Fruit fly (Drosophila melanogaster) whole organism, prepupa: Measurements from ENCODE around the gene CG46458.

Experiments used
- CG10631 ChIP-seq: fragments of 200-800 bp; sonication (Bioruptor generic); optimal IDR thresholded peaks from 2 replicates; lab custom pipeline; 2016; ENCODE audit warnings: missing biosample characterization, missing genetic modification characterization
- CG10669 ChIP-seq: fragments of 200-800 bp; sonication (Bioruptor generic); optimal IDR thresholded peaks from 3 replicates; lab custom pipeline; 2018; ENCODE audit warnings: missing biosample characterization, mild to moderate bottlenecking, missing genetic modification characterization, moderate library complexity
- CG11902 ChIP-seq: fragments of 200-800 bp; sonication (Bioruptor generic); optimal IDR thresholded peaks from 3 replicates; lab custom pipeline; 2016; ENCODE audit warnings: missing biosample characterization, missing genetic modification characterization
- CG1621 ChIP-seq: fragments of 200-800 bp; sonication (Bioruptor generic); optimal IDR thresholded peaks from 3 replicates; lab custom pipeline; 2018; ENCODE audit warnings: missing biosample characterization, mild to moderate bottlenecking, missing genetic modification characterization
- CG3032 ChIP-seq: fragments of 200-800 bp; optimal IDR thresholded peaks from 2 replicates; lab custom pipeline; 2019; ENCODE audit warnings: missing biosample characterization, mild to moderate bottlenecking, missing genetic modification characterization, moderate library complexity
- CG3919 ChIP-seq: fragments of 200-800 bp; sonication (Bioruptor generic); optimal IDR thresholded peaks from 3 replicates; lab custom pipeline; 2016; ENCODE audit warnings: missing biosample characterization, missing genetic modification characterization
- CG6276 ChIP-seq: fragments of 200-800 bp; sonication (Bioruptor generic); optimal IDR thresholded peaks from 2 replicates; lab custom pipeline; 2017; ENCODE audit warnings: missing biosample characterization, mild to moderate bottlenecking, missing genetic modification characterization
- CG6792 ChIP-seq: fragments of 200-800 bp; sonication (Bioruptor generic); optimal IDR thresholded peaks from 3 replicates; lab custom pipeline; 2016; ENCODE audit warnings: missing biosample characterization, missing genetic modification characterization
- CG6808 ChIP-seq: fragments of 200-800 bp; sonication (Bioruptor generic); optimal IDR thresholded peaks from 3 replicates; lab custom pipeline; 2017; ENCODE audit warnings: missing biosample characterization, missing genetic modification characterization, mild to moderate bottlenecking, moderate library complexity, missing genetic modification reagents
- CG6854 ChIP-seq: fragments of 200-800 bp; sonication (Bioruptor generic); optimal IDR thresholded peaks from 2 replicates; lab custom pipeline; 2017; ENCODE audit warnings: missing biosample characterization, mild to moderate bottlenecking, missing genetic modification characterization
- CG7368 ChIP-seq: fragments of 200-800 bp; sonication (Bioruptor generic); optimal IDR thresholded peaks from 3 replicates; lab custom pipeline; 2016; ENCODE audit warnings: missing biosample characterization, missing genetic modification characterization
- CG9139 ChIP-seq: fragments of 200-800 bp; sonication (Bioruptor generic); optimal IDR thresholded peaks from 3 replicates; lab custom pipeline; 2017; ENCODE audit warnings: missing biosample characterization, mild to moderate bottlenecking, missing genetic modification characterization
- Eip75B ChIP-seq: fragments of 200-800 bp; sonication (Bioruptor generic); optimal IDR thresholded peaks from 3 replicates; lab custom pipeline; 2016; ENCODE audit warnings: missing biosample characterization, missing genetic modification characterization
- Eip78C ChIP-seq: fragments of 200-800 bp; sonication (Bioruptor generic); peaks from one replicate; lab custom pipeline; 2016; ENCODE audit warnings: missing biosample characterization, missing genetic modification characterization
- Ets21C ChIP-seq: fragments of 200-800 bp; sonication (Bioruptor generic); optimal IDR thresholded peaks from 3 replicates; lab custom pipeline; 2016; ENCODE audit warnings: missing biosample characterization, missing genetic modification characterization
- Ets96B ChIP-seq: fragments of 200-800 bp; optimal IDR thresholded peaks from 2 replicates; lab custom pipeline; 2019; ENCODE audit warnings: missing biosample characterization, mild to moderate bottlenecking, missing genetic modification characterization, moderate library complexity
- Hr38 ChIP-seq: sonication (Bioruptor generic); optimal IDR thresholded peaks from 2 replicates; lab custom pipeline; 2016; ENCODE audit warnings: missing biosample characterization, missing genetic modification characterization
- Hr4 ChIP-seq: fragments of 200-800 bp; sonication (Bioruptor generic); optimal IDR thresholded peaks from 3 replicates; lab custom pipeline; 2016; ENCODE audit warnings: missing biosample characterization, missing genetic modification characterization
- Sox102F ChIP-seq: fragments of 200-800 bp; sonication (Bioruptor generic); optimal IDR thresholded peaks from 2 replicates; lab custom pipeline; 2016; ENCODE audit warnings: missing biosample characterization, mild to moderate bottlenecking, missing genetic modification characterization
- achi ChIP-seq: fragments of 200-800 bp; sonication (Bioruptor generic); optimal IDR thresholded peaks from 3 replicates; lab custom pipeline; 2016; ENCODE audit warnings: missing biosample characterization, missing genetic modification characterization
- acj6 ChIP-seq: fragments of 200-800 bp; sonication (Bioruptor generic); optimal IDR thresholded peaks from 3 replicates; lab custom pipeline; 2016; ENCODE audit warnings: missing biosample characterization, missing genetic modification characterization
- dsx ChIP-seq: fragments of 200-800 bp; optimal IDR thresholded peaks from 3 replicates; lab custom pipeline; 2019; ENCODE audit warnings: missing biosample characterization, mild to moderate bottlenecking, missing genetic modification characterization, moderate library complexity; ENCODE audit not compliant: poor library complexity, severe bottlenecking
- eg ChIP-seq: fragments of 200-800 bp; sonication (Bioruptor generic); IDR thresholded peaks from 3 replicates; pipeline ENCODE4 v1.3.6; 2022; ENCODE audit warnings: missing biosample characterization, missing genetic modification characterization
- esn ChIP-seq: fragments of 200-800 bp; sonication (Bioruptor generic); optimal IDR thresholded peaks from 2 replicates; lab custom pipeline; 2016; ENCODE audit warnings: missing biosample characterization, mild to moderate bottlenecking, missing genetic modification characterization, moderate library complexity
- fkh ChIP-seq: fragments of 200-800 bp; sonication (Bioruptor generic); optimal IDR thresholded peaks from 3 replicates; lab custom pipeline; 2017; ENCODE audit warnings: missing biosample characterization, mild to moderate bottlenecking, missing genetic modification characterization, moderate library complexity
- pdm3 ChIP-seq: fragments of 200-800 bp; sonication (Bioruptor generic); optimal IDR thresholded peaks from 3 replicates; lab custom pipeline; 2016; ENCODE audit warnings: missing biosample characterization, missing genetic modification characterization
- salr ChIP-seq, 2 experiments: fragments of 200-800 bp; sonication (Bioruptor generic); optimal IDR thresholded peaks; 3 replicates each; lab custom pipeline; 2016 to 2018; ENCODE audit warnings: missing biosample characterization in 2 of 2, missing genetic modification characterization in 2 of 2, mild to moderate bottlenecking in 1 of 2
- spab ChIP-seq: fragments of 200-800 bp; sonication (Bioruptor generic); optimal IDR thresholded peaks from 2 replicates; lab custom pipeline; 2017; ENCODE audit warnings: missing biosample characterization, mild to moderate bottlenecking, missing genetic modification characterization, missing genetic modification reagents
- ss ChIP-seq, 2 experiments: fragments of 200-800 bp; sonication (Bioruptor generic); optimal IDR thresholded peaks; 2 replicates in 1 of 2; 3 replicates in 1 of 2; lab custom pipeline; 2017 to 2018; ENCODE audit warnings: mild to moderate bottlenecking in 2 of 2, missing biosample characterization in 2 of 2, missing genetic modification characterization in 2 of 2, moderate library complexity in 1 of 2
- svp ChIP-seq: fragments of 200-800 bp; sonication (Bioruptor generic); peaks from one replicate; lab custom pipeline; 2016; ENCODE audit warnings: missing biosample characterization, missing genetic modification characterization
- topi ChIP-seq: fragments of 200-800 bp; sonication (Bioruptor generic); optimal IDR thresholded peaks from 3 replicates; lab custom pipeline; 2016; ENCODE audit warnings: missing biosample characterization, missing genetic modification characterization

CG46458 gene

dm6 chr3R:6898922-6899321 lies 59.2 kb downstream of the CG46458 start:
- TF ChIP-seq CG11902 (GFP tag; lab: Kevin White, UChicago) (no peak), CG10631 (GFP tag; lab: Kevin White, UChicago) (no peak), Eip78C (peak; percentile 4), CG6854 (GFP tag; lab: Kevin White, UChicago) (no peak), CG9139 (no peak), CG6792 (GFP tag; lab: Kevin White, UChicago) (no peak), CG3919 (GFP tag; lab: Kevin White, UChicago) (no peak), dsx (GFP tag; lab: Kevin White, UChicago) (no peak), spab (no peak), CG10669 (no peak), ss (GFP tag; optimal IDR thresholded peaks at IDR 0.05; lab: Kevin White, UChicago) (peak in 1 of 2 experiments; percentile 19), CG3032 (peak; percentile 2), pdm3 (GFP tag; lab: Kevin White, UChicago) (no peak), Ets96B (tag; lab: Kevin White, UChicago) (no peak), CG1621 (no peak)
- TF ChIP-seq, all 60 proteins: peak for 3

dm6 chr3R:6893137-6893578 lies 65.0 kb downstream of the CG46458 start:
- TF ChIP-seq achi (GFP tag; lab: Kevin White, UChicago) = peak; percentile 55
- TF ChIP-seq svp (GFP tag; lab: Kevin White, UChicago) = peak; percentile 13
- TF ChIP-seq salr (GFP tag; optimal IDR thresholded peaks at IDR 0.05; lab: Kevin White, UChicago) = no peak
- peak; percentile 46 for TF ChIP-seq Sox102F (GFP tag; lab: Kevin White, UChicago)
- no peak for TF ChIP-seq Hr4 (GFP tag; lab: Kevin White, UChicago)
- no peak for TF ChIP-seq Ets21C (GFP tag; lab: Kevin White, UChicago)
- peak; percentile 75 for TF ChIP-seq Eip78C
- peak in 1 of 2 experiments; percentile 30 for TF ChIP-seq ss (GFP tag; optimal IDR thresholded peaks at IDR 0.05; lab: Kevin White, UChicago)
- peak; percentile 87 for TF ChIP-seq fkh (GFP tag; lab: Kevin White, UChicago)
- no peak for TF ChIP-seq CG6276

dm6 chr3R:6888795-6889194 lies 69.4 kb downstream of the CG46458 start:
- TF ChIP-seq svp (GFP tag; lab: Kevin White, UChicago) (peak; percentile 16), acj6 (GFP tag; lab: Kevin White, UChicago) (no peak), CG7368 (GFP tag; lab: Kevin White, UChicago) (no peak)

dm6 chr3R:6885182-6885789 lies 72.9 kb downstream of the CG46458 start:
- TF ChIP-seq acj6 (GFP tag; lab: Kevin White, UChicago) (no peak), spab (no peak), eg (GFP tag; lab: Robert Waterston, UW) (no peak), CG10669 (no peak), Eip78C (no peak), salr (GFP tag; optimal IDR thresholded peaks at IDR 0.05; lab: Kevin White, UChicago) (no peak), CG6808 (GFP tag; lab: Kevin White, UChicago) (no peak), CG6854 (GFP tag; lab: Kevin White, UChicago) (no peak), pdm3 (GFP tag; lab: Kevin White, UChicago) (no peak), svp (GFP tag; lab: Kevin White, UChicago) (no peak), Hr38 (no peak), Eip75B (GFP tag; lab: Kevin White, UChicago) (no peak), CG1621 (no peak), CG10631 (GFP tag; lab: Kevin White, UChicago) (no peak), Ets21C (GFP tag; lab: Kevin White, UChicago) (no peak), CG6276 (no peak), topi (GFP tag; lab: Kevin White, UChicago) (no peak), esn (GFP tag; lab: Kevin White, UChicago) (no peak)
